Worm (Caenorhabditis elegans) whole organism, L4 larva: ENCODE data around the gene F53E10.1.

Experiments
- F26F4.8 ChIP-seq: fragments of 200-800 bp; sonication (Bioruptor generic); conservative IDR thresholded peaks from 2 replicates; pipeline ENCODE4 v1.3.6; 2022; ENCODE audit warnings: missing genetic modification characterization, missing compliant biosample characterization
- F37D6.2 ChIP-seq: sonication (generic microtip); optimal IDR thresholded peaks from 2 replicates; lab custom pipeline; 2016; ENCODE audit warnings: mild to moderate bottlenecking, missing genetic modification characterization, missing compliant biosample characterization
- T20F7.1 ChIP-seq: fragments of 200-800 bp; sonication (Bioruptor generic); optimal IDR thresholded peaks from 2 replicates; lab custom pipeline; 2018; ENCODE audit warnings: mild to moderate bottlenecking, missing genetic modification characterization, missing compliant biosample characterization
- T26A8.4 ChIP-seq: fragments of 200-800 bp; sonication (Bioruptor generic); IDR thresholded peaks from 2 replicates; pipeline ENCODE4 v1.3.6; 2022; ENCODE audit warnings: missing genetic modification characterization, missing compliant biosample characterization
- Y105C5A.15 ChIP-seq: fragments of 200-800 bp; sonication (Bioruptor generic); IDR thresholded peaks from 2 replicates; pipeline ENCODE4 v1.3.6; 2022; ENCODE audit warnings: missing genetic modification characterization, missing compliant biosample characterization
- Y5F2A.4 ChIP-seq: fragments of 200-800 bp; sonication (Bioruptor generic); optimal IDR thresholded peaks from 2 replicates; lab custom pipeline; 2018; ENCODE audit warnings: mild to moderate bottlenecking, missing genetic modification characterization, missing compliant biosample characterization
- ZK337.2 ChIP-seq: fragments of 200-800 bp; sonication (Bioruptor generic); IDR thresholded peaks from 2 replicates; pipeline ENCODE4 v1.3.6; 2022; ENCODE audit warnings: missing genetic modification reagents, missing genetic modification characterization, missing compliant biosample characterization
- aha-1 ChIP-seq: fragments of 150-350 bp; peaks from one replicate; lab custom pipeline; 2014; ENCODE audit warnings: missing biosample characterization, missing genetic modification characterization
- ama-1 ChIP-seq: fragments of 150-350 bp; optimal IDR thresholded peaks from 2 replicates; lab custom pipeline; 2014; ENCODE audit warnings: inconsistent platforms, mixed read lengths
- attf-4 ChIP-seq: sonication (generic microtip); optimal IDR thresholded peaks from 3 replicates; lab custom pipeline; 2017; ENCODE audit warnings: missing biosample characterization, missing genetic modification characterization
- ceh-20 ChIP-seq: fragments of 200-800 bp; sonication (Bioruptor generic); IDR thresholded peaks from 2 replicates; pipeline ENCODE4 v1.3.6; 2022; ENCODE audit warnings: missing genetic modification reagents, missing genetic modification characterization, missing compliant biosample characterization
- ceh-32 ChIP-seq: sonication (generic microtip); optimal IDR thresholded peaks from 2 replicates; lab custom pipeline; 2016; ENCODE audit warnings: mild to moderate bottlenecking, missing genetic modification characterization, missing compliant biosample characterization; ENCODE audit not compliant: poor library complexity
- ceh-82 ChIP-seq: sonication (generic microtip); optimal IDR thresholded peaks from 2 replicates; lab custom pipeline; 2017; ENCODE audit warnings: missing biosample characterization, missing genetic modification characterization
- cey-2 ChIP-seq: sonication (generic microtip); optimal IDR thresholded peaks from 3 replicates; lab custom pipeline; 2017; ENCODE audit warnings: missing genetic modification characterization, mild to moderate bottlenecking, missing compliant biosample characterization, antibody characterized with exemption, borderline replicate concordance; ENCODE audit not compliant: insufficient read depth
- daf-12 ChIP-seq: fragments of 150-350 bp; optimal IDR thresholded peaks from 2 replicates; lab custom pipeline; 2014; ENCODE audit warnings: missing biosample characterization, missing genetic modification reagents, missing genetic modification characterization
- daf-16 ChIP-seq, 3 experiments: sonication (generic microtip); optimal IDR thresholded peaks; 2 replicates each; lab custom pipeline; 2016 to 2017; ENCODE audit warnings: missing genetic modification characterization in 3 of 3, missing genetic modification reagents in 3 of 3, mild to moderate bottlenecking in 2 of 3, missing compliant biosample characterization in 2 of 3, missing biosample characterization in 1 of 3, moderate library complexity in 1 of 3
- daf-19 ChIP-seq: fragments of 200-800 bp; sonication (Bioruptor generic); conservative IDR thresholded peaks from 2 replicates; pipeline ENCODE4 v1.3.6; 2022; ENCODE audit warnings: missing genetic modification characterization, missing compliant biosample characterization
- daf-8 ChIP-seq: fragments of 200-800 bp; sonication (Bioruptor generic); IDR thresholded peaks from 2 replicates; pipeline ENCODE4 v1.3.6; 2022; ENCODE audit warnings: missing genetic modification characterization, missing compliant biosample characterization
- duxl-1 ChIP-seq: sonication (generic microtip); optimal IDR thresholded peaks from 2 replicates; lab custom pipeline; 2016; ENCODE audit warnings: mild to moderate bottlenecking, missing genetic modification characterization, moderate library complexity, missing compliant biosample characterization; ENCODE audit not compliant: poor library complexity
- dve-1 ChIP-seq: sonication (generic microtip); optimal IDR thresholded peaks from 2 replicates; lab custom pipeline; 2017; ENCODE audit warnings: antibody characterized with exemption, mild to moderate bottlenecking, missing genetic modification characterization, missing compliant biosample characterization; ENCODE audit not compliant: insufficient read depth
- egl-27 ChIP-seq: sonication (generic microtip); optimal IDR thresholded peaks from 3 replicates; lab custom pipeline; 2017; ENCODE audit warnings: missing biosample characterization, missing genetic modification reagents, missing genetic modification characterization
- egl-43 ChIP-seq: fragments of 200-800 bp; sonication (Bioruptor generic); IDR thresholded peaks from 2 replicates; pipeline ENCODE4 v1.3.6; 2022; ENCODE audit warnings: missing genetic modification reagents, missing genetic modification characterization, missing compliant biosample characterization
- fkh-10 ChIP-seq: fragments of 150-350 bp; optimal IDR thresholded peaks from 2 replicates; lab custom pipeline; 2014; ENCODE audit warnings: missing biosample characterization, missing genetic modification reagents, missing genetic modification characterization
- hif-1 ChIP-seq, 2 experiments: sonication (generic microtip); optimal IDR thresholded peaks; 2 replicates each; lab custom pipeline; 2016 to 2017; ENCODE audit warnings: missing compliant biosample characterization in 2 of 2, missing genetic modification characterization in 2 of 2, missing genetic modification reagents in 2 of 2, missing genotype in 2 of 2, mild to moderate bottlenecking in 1 of 2
- hlh-11 ChIP-seq: fragments of 200-800 bp; sonication (Bioruptor generic); optimal IDR thresholded peaks from 2 replicates; lab custom pipeline; 2018; ENCODE audit warnings: mild to moderate bottlenecking, missing genetic modification characterization, missing compliant biosample characterization
- hlh-30 ChIP-seq: sonication (generic microtip); optimal IDR thresholded peaks from 2 replicates; lab custom pipeline; 2017; ENCODE audit warnings: antibody characterized with exemption, mild to moderate bottlenecking, missing genetic modification characterization, missing compliant biosample characterization; ENCODE audit not compliant: insufficient read depth
- hmg-1.1 ChIP-seq: fragments of 200-800 bp; sonication (Bioruptor generic); IDR thresholded peaks from 2 replicates; pipeline ENCODE4 v1.3.6; 2022; ENCODE audit warnings: missing genetic modification reagents, missing genetic modification characterization, missing compliant biosample characterization
- lin-15B ChIP-seq: fragments of 150-350 bp; sonication (generic microtip); optimal IDR thresholded peaks from 3 replicates; lab custom pipeline; 2014; ENCODE audit warnings: missing biosample characterization, missing genetic modification characterization
- lsy-2 ChIP-seq, 2 experiments: fragments of 150-350 bp in 1 of 2; sonication (generic microtip) in 1 of 2; optimal IDR thresholded peaks; 2 replicates each; lab custom pipeline; 2014 to 2017; ENCODE audit warnings: missing biosample characterization in 2 of 2, missing genetic modification characterization in 2 of 2
- madf-5 ChIP-seq, 2 experiments: fragments of 200-800 bp; sonication (Bioruptor generic); IDR thresholded peaks; 2 replicates each; pipeline ENCODE4 v1.3.6; 2022; ENCODE audit warnings: missing compliant biosample characterization in 2 of 2, missing genetic modification characterization in 2 of 2
- madf-9 ChIP-seq: fragments of 200-800 bp; sonication (Bioruptor generic); conservative IDR thresholded peaks from 2 replicates; pipeline ENCODE4 v1.3.6; 2022; ENCODE audit warnings: missing genetic modification reagents, missing genetic modification characterization, missing compliant biosample characterization
- mdl-1 ChIP-seq, 2 experiments: fragments of 150-350 bp in 1 of 2; sonication (generic microtip) in 1 of 2; optimal IDR thresholded peaks; 2 replicates each; lab custom pipeline; 2014 to 2017; ENCODE audit warnings: missing biosample characterization in 2 of 2, missing genetic modification characterization in 2 of 2
- mes-2 ChIP-seq: sonication (generic microtip); optimal IDR thresholded peaks from 2 replicates; lab custom pipeline; 2016; ENCODE audit warnings: missing genotype, mild to moderate bottlenecking, missing genetic modification characterization, missing compliant biosample characterization; ENCODE audit not compliant: poor library complexity, severe bottlenecking
- mxl-2 ChIP-seq: fragments of 200-800 bp; sonication (Bioruptor generic); conservative IDR thresholded peaks from 2 replicates; pipeline ENCODE4 v1.3.6; 2022; ENCODE audit warnings: missing genetic modification reagents, missing genetic modification characterization, missing compliant biosample characterization
- nhr-102 ChIP-seq: sonication (generic microtip); optimal IDR thresholded peaks from 2 replicates; lab custom pipeline; 2016; ENCODE audit warnings: mild to moderate bottlenecking, missing genetic modification characterization, moderate library complexity, missing compliant biosample characterization
- nhr-237 ChIP-seq: sonication (generic microtip); optimal IDR thresholded peaks from 2 replicates; lab custom pipeline; 2017; ENCODE audit warnings: missing biosample characterization, missing genetic modification characterization
- nhr-25 ChIP-seq: sonication (generic microtip); optimal IDR thresholded peaks from 2 replicates; lab custom pipeline; 2017; ENCODE audit warnings: missing genetic modification characterization, mild to moderate bottlenecking, missing compliant biosample characterization, antibody characterized with exemption, moderate library complexity, borderline replicate concordance; ENCODE audit not compliant: insufficient read depth
- nhr-28 ChIP-seq: fragments of 150-350 bp; optimal IDR thresholded peaks from 2 replicates; lab custom pipeline; 2014; ENCODE audit warnings: missing biosample characterization, missing genetic modification characterization
- nhr-41 ChIP-seq: fragments of 200-800 bp; sonication (Bioruptor generic); IDR thresholded peaks from 2 replicates; pipeline ENCODE4 v1.3.6; 2022; ENCODE audit warnings: missing genetic modification reagents, missing genetic modification characterization, missing compliant biosample characterization
- nhr-42 ChIP-seq: fragments of 200-800 bp; sonication (Bioruptor generic); IDR thresholded peaks from 2 replicates; pipeline ENCODE4 v1.3.6; 2022; ENCODE audit warnings: missing genetic modification characterization, missing compliant biosample characterization
- nhr-48 ChIP-seq: sonication (generic microtip); optimal IDR thresholded peaks from 2 replicates; lab custom pipeline; 2016; ENCODE audit warnings: mild to moderate bottlenecking, missing genetic modification characterization, missing compliant biosample characterization
- nhr-6 ChIP-seq: fragments of 150-350 bp; optimal IDR thresholded peaks from 2 replicates; lab custom pipeline; 2014; ENCODE audit warnings: missing biosample characterization, missing genetic modification characterization
- nhr-76 ChIP-seq: fragments of 150-350 bp; optimal IDR thresholded peaks from 2 replicates; lab custom pipeline; 2014; ENCODE audit warnings: missing biosample characterization, missing genetic modification characterization
- sdz-12 ChIP-seq: fragments of 200-800 bp; sonication (Bioruptor generic); optimal IDR thresholded peaks from 2 replicates; lab custom pipeline; 2018; ENCODE audit warnings: mild to moderate bottlenecking, missing genetic modification characterization, missing compliant biosample characterization
- unc-39 ChIP-seq: sonication (generic microtip); optimal IDR thresholded peaks from 2 replicates; lab custom pipeline; 2017; ENCODE audit warnings: missing biosample characterization, missing genetic modification characterization
- vab-7 ChIP-seq: fragments of 200-800 bp; sonication (Bioruptor generic); IDR thresholded peaks from 2 replicates; pipeline ENCODE4 v1.3.6; 2022; ENCODE audit warnings: missing genetic modification reagents, missing genetic modification characterization, missing compliant biosample characterization
- zfp-2 ChIP-seq: sonication (generic microtip); optimal IDR thresholded peaks from 2 replicates; lab custom pipeline; 2016; ENCODE audit warnings: mild to moderate bottlenecking, missing genetic modification characterization, missing compliant biosample characterization
- ztf-11 ChIP-seq: fragments of 150-350 bp; optimal IDR thresholded peaks from 2 replicates; lab custom pipeline; 2014; ENCODE audit warnings: missing biosample characterization, missing genetic modification characterization

Gene F53E10.1

DNA sequence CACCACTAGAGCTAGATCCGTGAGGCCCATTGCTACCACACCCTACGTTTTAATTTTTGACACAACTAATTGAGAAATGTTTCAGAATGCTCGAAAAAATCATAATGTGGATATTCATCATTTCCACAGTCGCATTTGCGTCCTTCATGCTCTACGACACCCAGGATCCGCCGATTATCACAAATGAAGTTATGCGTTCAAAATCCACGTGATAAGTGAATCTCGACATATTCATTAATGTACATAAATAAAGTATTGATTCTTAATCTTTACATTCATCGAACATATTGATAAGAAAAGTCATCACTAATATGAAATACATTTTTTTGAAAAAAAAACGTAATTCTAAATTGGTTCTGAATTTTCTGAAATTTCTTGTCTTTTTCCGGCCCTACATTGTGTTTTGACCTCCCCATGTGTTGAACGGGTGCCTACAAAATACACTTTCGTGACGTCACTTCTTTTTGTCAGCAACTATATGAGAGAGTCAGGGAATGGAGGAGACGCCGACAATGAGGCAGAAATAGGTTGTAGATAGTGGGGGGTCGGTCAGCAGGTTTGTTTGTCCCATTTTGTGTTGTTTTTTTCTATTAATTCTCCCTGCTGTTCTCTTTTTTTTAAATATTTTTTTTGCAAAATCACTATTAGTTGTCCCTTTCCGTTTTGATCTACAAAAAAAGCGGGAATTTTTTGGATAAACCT is at the start of gene F53E10.1:
Gene F53E10.1 (plus strand): TSS at position 325 of the 702 bp plus-strand sequence.
- TF ChIP-seq nhr-41 (GFP tag; lab: Robert Waterston, UW) (no peak), madf-9 (GFP tag; lab: Robert Waterston, UW) (no peak), F26F4.8 (GFP tag; lab: Robert Waterston, UW) (no peak), zfp-2 (tag; lab: Kevin White, UChicago) (no peak), daf-16 (GFP tag; optimal IDR thresholded peaks at IDR 0.05; lab: Kevin White, UChicago) (peak in 1 of 2 experiments; percentile 26), daf-16 (tag; optimal IDR thresholded peaks at IDR 0.05; lab: Kevin White, UChicago) (peak; percentile 77), ztf-11 (tag; lab: Kevin White, UChicago) (no peak), unc-39 (tag; lab: Kevin White, UChicago) (no peak), mxl-2 (GFP tag; lab: Robert Waterston, UW) (no peak), T26A8.4 (no peak), lin-15B (no peak), daf-12 (tag; lab: Kevin White, UChicago) (no peak), Y105C5A.15 (GFP tag; lab: Robert Waterston, UW) (no peak), nhr-25 (tag; lab: Kevin White, UChicago) (no peak), duxl-1 (no peak), hlh-11 (tag; lab: Kevin White, UChicago) (peak; percentile 90), nhr-28 (tag; lab: Kevin White, UChicago) (peak; percentile 99), madf-5 (GFP tag; IDR thresholded peaks at IDR 0.05; lab: Robert Waterston, UW) (no peak), egl-43 (no peak), vab-7 (GFP tag; lab: Robert Waterston, UW) (no peak), attf-4 (tag; lab: Kevin White, UChicago) (no peak), daf-8 (no peak), hlh-30 (tag; lab: Kevin White, UChicago) (peak; percentile 83), aha-1 (tag; lab: Kevin White, UChicago) (peak; percentile 90), hmg-1.1 (GFP tag; lab: Robert Waterston, UW) (0 out of 2 replicates have a peak, but pooled peaks have one; percentile 23), nhr-48 (tag; lab: Kevin White, UChicago) (peak; percentile 61), cey-2 (tag; lab: Kevin White, UChicago) (no peak), ama-1 (lab: Kevin White, UChicago) (no peak), egl-27 (tag; lab: Kevin White, UChicago) (no peak), daf-19 (GFP tag; lab: Robert Waterston, UW) (no peak), nhr-76 (no peak), nhr-237 (tag; lab: Kevin White, UChicago) (no peak), nhr-102 (no peak), ceh-82 (tag; lab: Kevin White, UChicago) (no peak), F37D6.2 (tag; lab: Kevin White, UChicago) (no peak), fkh-10 (GFP tag; lab: Kevin White, UChicago) (no peak), Y5F2A.4 (GFP tag; lab: Kevin White, UChicago) (no peak), mdl-1 (tag; optimal IDR thresholded peaks at IDR 0.05; lab: Kevin White, UChicago) (peak; percentile 14 to 64), hif-1 (tag; optimal IDR thresholded peaks at IDR 0.05; lab: Kevin White, UChicago) (peak in 1 of 2 experiments; percentile 8), T20F7.1 (GFP tag; lab: Kevin White, UChicago) (no peak), lsy-2 (tag; optimal IDR thresholded peaks at IDR 0.05; lab: Kevin White, UChicago) (peak in 1 of 2 experiments; percentile 1), ceh-32 (tag; lab: Kevin White, UChicago) (no peak), mes-2 (tag; lab: Kevin White, UChicago) (peak; percentile 57), dve-1 (tag; lab: Kevin White, UChicago) (peak; percentile 84), ceh-20 (no peak), ZK337.2 (GFP tag; lab: Robert Waterston, UW) (no peak), nhr-42 (GFP tag; lab: Robert Waterston, UW) (no peak), nhr-6 (tag; lab: Kevin White, UChicago) (peak; percentile 48), sdz-12 (GFP tag; lab: Kevin White, UChicago) (no peak)
